Worm (Caenorhabditis elegans): ENCODE data around the gene ptp-8.

- TF ChIP-seq elt-3 (tag; optimal IDR thresholded peaks at IDR 0.05) (no peak), bed-3 (GFP tag; optimal IDR thresholded peaks at IDR 0.05) (no peak), lin-13 (tag; optimal IDR thresholded peaks at IDR 0.05) (no peak), pha-4 (tag; optimal IDR thresholded peaks at IDR 0.05) (no peak), blmp-1 (tag; optimal IDR thresholded peaks at IDR 0.05) (no peak), elt-1 (tag; optimal IDR thresholded peaks at IDR 0.05; ENCODE audit: borderline replicate concordance, insufficient read depth) (no peak), ces-1 (GFP tag; optimal IDR thresholded peaks at IDR 0.05) (peak; percentile 77), nhr-76 (tag; optimal IDR thresholded peaks at IDR 0.05) (no peak), unc-62 (GFP tag; optimal IDR thresholded peaks at IDR 0.05) (no peak), lsy-2 (tag; optimal IDR thresholded peaks at IDR 0.05) (no peak), snpc-4 (tag; optimal IDR thresholded peaks at IDR 0.05) (no peak), mep-1 (tag; optimal IDR thresholded peaks at IDR 0.05) (no peak), ham-2 (GFP tag; optimal IDR thresholded peaks at IDR 0.05) (no peak), nhr-12 (tag; optimal IDR thresholded peaks at IDR 0.05) (no peak)
Measured at ce11 chrIV:7414163-7414562, 32.3 kb downstream of the ptp-8 start.

All from whole organism, mixed stage, embryonic.